Worm (Caenorhabditis elegans) whole organism, young adult: ENCODE results near the gene clc-8.

Experiments
- Y95B8A.8 ChIP-seq: fragments of 200-800 bp; sonication (Bioruptor generic); IDR thresholded peaks from 2 replicates; pipeline ENCODE4 v1.3.6; 2022; ENCODE audit warnings: missing genetic modification reagents, missing genetic modification characterization, missing compliant biosample characterization
- bed-1 ChIP-seq: fragments of 200-800 bp; sonication (Bioruptor generic); IDR thresholded peaks from 2 replicates; pipeline ENCODE4 v1.3.6; 2022; ENCODE audit warnings: missing genetic modification reagents, missing genetic modification characterization, missing compliant biosample characterization
- ccch-3 ChIP-seq: fragments of 200-800 bp; sonication (Bioruptor generic); optimal IDR thresholded peaks from 2 replicates; lab custom pipeline; 2018; ENCODE audit warnings: mild to moderate bottlenecking, missing genetic modification characterization, missing compliant biosample characterization
- dpff-1 ChIP-seq: sonication (generic microtip); optimal IDR thresholded peaks from 2 replicates; lab custom pipeline; 2017; ENCODE audit warnings: mild to moderate bottlenecking, missing genetic modification characterization, missing compliant biosample characterization
- egl-18 ChIP-seq: fragments of 200-800 bp; sonication (Bioruptor generic); IDR thresholded peaks from 2 replicates; pipeline ENCODE4 v1.3.6; 2022; ENCODE audit warnings: missing genetic modification reagents, missing genetic modification characterization, missing compliant biosample characterization
- hlh-26 ChIP-seq: fragments of 200-800 bp; sonication (Bioruptor generic); conservative IDR thresholded peaks from 2 replicates; pipeline ENCODE4 v1.3.6; 2022; ENCODE audit warnings: missing genetic modification reagents, missing genetic modification characterization, missing compliant biosample characterization
- nhr-80 ChIP-seq: sonication (generic microtip); optimal IDR thresholded peaks from 2 replicates; lab custom pipeline; 2016; ENCODE audit warnings: missing genetic modification characterization, missing compliant biosample characterization
- nhr-90 ChIP-seq: sonication (generic microtip); optimal IDR thresholded peaks from 2 replicates; lab custom pipeline; 2016; ENCODE audit warnings: missing genotype, mild to moderate bottlenecking, missing genetic modification characterization, missing compliant biosample characterization
- pbrm-1 ChIP-seq: fragments of 200-800 bp; sonication (Bioruptor generic); IDR thresholded peaks from 2 replicates; pipeline ENCODE4 v1.3.6; 2022; ENCODE audit warnings: missing genetic modification reagents, missing genetic modification characterization, missing compliant biosample characterization
- snpc-3.4 ChIP-seq: sonication (generic microtip); optimal IDR thresholded peaks from 2 replicates; lab custom pipeline; 2017; ENCODE audit warnings: missing genetic modification characterization, mild to moderate bottlenecking, missing compliant biosample characterization, antibody characterized with exemption, moderate library complexity, missing genotype, missing genetic modification reagents
- unc-62 ChIP-seq: fragments of 150-350 bp; optimal IDR thresholded peaks from 2 replicates; lab custom pipeline; 2014; ENCODE audit warnings: missing biosample characterization, missing genetic modification reagents, missing genetic modification characterization
- ztf-3 ChIP-seq: fragments of 200-800 bp; sonication (Bioruptor generic); optimal IDR thresholded peaks from 2 replicates; lab custom pipeline; 2018; ENCODE audit warnings: mild to moderate bottlenecking, missing genetic modification characterization, missing compliant biosample characterization

DNA sequence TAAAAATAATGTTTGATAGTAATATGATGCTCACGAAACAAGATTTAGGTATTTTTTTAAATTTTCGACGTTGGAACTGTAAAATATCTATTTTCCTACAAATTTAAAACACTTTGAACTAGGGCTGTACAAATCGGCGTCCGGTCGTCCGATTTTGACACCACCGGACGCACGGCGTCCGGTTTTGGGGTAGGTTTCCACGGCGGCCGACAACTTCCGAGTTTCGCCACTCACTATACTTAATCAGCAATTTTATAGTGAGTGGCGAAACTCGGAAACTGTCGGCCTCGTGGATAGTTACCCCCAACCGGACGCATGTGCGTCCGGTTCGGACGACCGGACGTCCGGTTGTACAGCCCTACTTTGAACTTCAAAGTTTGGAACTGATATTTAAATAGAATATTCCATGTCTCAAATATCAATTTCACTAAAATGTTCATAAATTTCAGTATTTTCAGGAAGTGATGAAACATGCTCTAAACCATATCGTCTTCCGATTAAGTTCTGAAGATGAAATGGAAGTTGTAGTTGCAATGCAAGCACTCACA is 16.6 kb upstream of the clc-8 start:
- TF ChIP-seq hlh-26 = no peak
- TF ChIP-seq dpff-1 (tag; lab: Kevin White, UChicago) = no peak
- no peak for TF ChIP-seq ccch-3
- no peak for TF ChIP-seq bed-1 (GFP tag; lab: Robert Waterston, UW)
- TF ChIP-seq pbrm-1 = no peak
- no peak for TF ChIP-seq unc-62 (GFP tag; lab: Kevin White, UChicago)
- no peak for TF ChIP-seq nhr-90 (tag; lab: Kevin White, UChicago)
- no peak for TF ChIP-seq egl-18 (GFP tag; lab: Robert Waterston, UW)
- no peak for TF ChIP-seq ztf-3 (GFP tag; lab: Kevin White, UChicago)
- TF ChIP-seq nhr-80 (tag; lab: Kevin White, UChicago) = no peak
- TF ChIP-seq Y95B8A.8 (GFP tag; lab: Robert Waterston, UW) = no peak
- no peak for TF ChIP-seq snpc-3.4 (tag; lab: Kevin White, UChicago)
